Worm (Caenorhabditis elegans) whole organism, midembryonic: Measurements from ENCODE around the gene aakb-1.

Experiments
- flt-1 ChIP-seq: fragments of 200-800 bp; sonication (Bioruptor generic); IDR thresholded peaks from 2 replicates; pipeline ENCODE4 v1.3.6; 2022; ENCODE audit warnings: missing genetic modification characterization, missing compliant biosample characterization
- klf-2 ChIP-seq: fragments of 200-800 bp; sonication (Bioruptor generic); conservative IDR thresholded peaks from 2 replicates; pipeline ENCODE4 v1.3.6; 2022; ENCODE audit warnings: missing genetic modification reagents, missing genetic modification characterization, missing compliant biosample characterization
- tab-1 ChIP-seq: fragments of 200-800 bp; sonication (Bioruptor generic); IDR thresholded peaks from 2 replicates; pipeline ENCODE4 v1.3.6; 2022; ENCODE audit warnings: missing genetic modification characterization, missing compliant biosample characterization
- ztf-29 ChIP-seq: fragments of 200-800 bp; sonication (Bioruptor generic); IDR thresholded peaks from 2 replicates; pipeline ENCODE4 v1.3.6; 2022; ENCODE audit warnings: missing genetic modification reagents, missing genetic modification characterization, missing compliant biosample characterization

DNA sequence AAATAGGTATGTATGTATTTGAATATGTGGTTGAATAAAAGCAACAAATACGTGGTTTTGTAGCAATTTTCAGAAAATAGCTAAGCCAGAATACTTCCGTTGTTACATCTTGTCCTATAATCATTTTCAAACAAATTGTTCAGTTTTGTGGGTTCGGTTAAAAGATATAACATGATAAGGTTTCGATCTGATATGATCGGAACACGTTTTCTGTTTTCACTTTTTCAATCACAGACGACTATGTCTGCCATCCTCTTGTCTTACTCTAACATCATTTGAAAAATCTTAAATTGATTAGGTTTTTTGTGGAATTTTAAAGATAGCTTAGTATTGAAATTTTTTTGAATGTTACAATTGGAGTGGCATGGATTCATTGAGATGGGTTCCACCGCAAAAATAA, 29.3 kb upstream of the aakb-1 start:
- TF ChIP-seq flt-1 (GFP tag; lab: Robert Waterston, UW) (no peak), klf-2 (no peak), tab-1 (GFP tag; lab: Robert Waterston, UW) (no peak), ztf-29 (GFP tag; lab: Robert Waterston, UW) (no peak)
